Worm (Caenorhabditis elegans): ENCODE data around the gene sri-66.

DNA sequence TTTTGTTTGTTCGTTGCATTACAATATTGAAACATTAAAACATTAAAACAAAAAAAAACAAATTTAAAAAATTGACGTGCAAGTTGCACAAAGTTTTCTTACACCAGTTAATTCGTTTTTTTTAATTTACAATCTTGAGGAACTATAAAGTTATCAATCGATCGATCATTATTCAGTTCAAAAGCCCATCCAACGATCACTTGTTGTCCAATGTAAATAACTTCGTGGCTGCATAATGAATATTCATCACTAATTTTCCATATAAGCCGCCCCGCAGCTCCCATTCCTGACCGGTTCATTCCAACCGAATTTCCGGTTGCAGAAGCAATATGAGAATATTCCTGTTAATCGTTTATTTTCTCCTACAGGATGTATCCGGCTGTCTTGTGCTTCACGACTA, 17.8 kb upstream of the sri-66 start, which contains the start of gene hpo-33:
- TF ChIP-seq ama-1 (optimal IDR thresholded peaks at IDR 0.05) (no peak), mdl-1 (tag; optimal IDR thresholded peaks at IDR 0.05) (no peak), lsy-2 (tag; optimal IDR thresholded peaks at IDR 0.05) (no peak), nhr-76 (tag; optimal IDR thresholded peaks at IDR 0.05) (no peak), ceh-20 (GFP tag; IDR thresholded peaks at IDR 0.05) (no peak), unc-39 (tag; optimal IDR thresholded peaks at IDR 0.05) (no peak), lin-1 (GFP tag; IDR thresholded peaks at IDR 0.05) (no peak)
